Worm (Caenorhabditis elegans) whole organism, early embryonic: Measurements from ENCODE around the gene fbxa-154.

Source experiments
- aly-1 ChIP-seq: sonication (generic microtip); optimal IDR thresholded peaks from 2 replicates; lab custom pipeline; 2016; ENCODE audit warnings: missing genetic modification characterization, missing compliant biosample characterization
- ama-1 ChIP-seq: fragments of 150-350 bp; optimal IDR thresholded peaks from 2 replicates; lab custom pipeline; 2014
- ceh-13 ChIP-seq: fragments of 200-800 bp; sonication (Bioruptor generic); optimal IDR thresholded peaks from 2 replicates; lab custom pipeline; 2018; ENCODE audit warnings: mild to moderate bottlenecking, missing genetic modification characterization, missing compliant biosample characterization
- ets-7 ChIP-seq: sonication (generic microtip); optimal IDR thresholded peaks from 2 replicates; lab custom pipeline; 2016; ENCODE audit warnings: missing genotype, missing genetic modification characterization, missing compliant biosample characterization
- pes-1 ChIP-seq: fragments of 200-800 bp; sonication (Bioruptor generic); IDR thresholded peaks from 2 replicates; pipeline ENCODE4 v1.3.6; 2022; ENCODE audit warnings: missing genetic modification reagents, missing genetic modification characterization, missing compliant biosample characterization

DNA sequence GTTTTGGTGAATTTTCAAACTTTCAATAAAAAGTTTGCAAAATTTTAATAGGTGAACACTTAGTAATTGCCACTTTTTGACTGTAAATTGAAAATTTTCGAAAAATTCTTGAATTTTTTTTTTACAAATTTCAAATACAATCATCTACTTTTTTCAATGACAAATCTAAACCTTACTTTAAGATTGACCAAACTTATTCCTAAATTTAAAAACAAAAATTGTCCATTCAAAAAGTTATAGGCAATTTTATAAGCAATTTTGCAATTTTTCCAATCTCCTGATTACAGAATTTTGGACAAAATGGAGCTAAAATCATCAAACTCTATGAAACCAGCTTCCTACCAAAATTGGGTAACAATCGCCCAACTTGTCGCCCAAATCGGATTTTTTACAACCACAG is 39.6 kb upstream of the fbxa-154 start, which contains the start of gene str-23:
- TF ChIP-seq ama-1 (lab: Kevin White, UChicago) (no peak), pes-1 (no peak), ets-7 (tag; lab: Kevin White, UChicago) (no peak), ceh-13 (no peak), aly-1 (tag; lab: Kevin White, UChicago) (no peak)
